Worm (Caenorhabditis elegans) whole organism, L3 larva: ENCODE measurements around the gene miro-1.

Experiments
- ceh-16 ChIP-seq: sonication (generic microtip); optimal IDR thresholded peaks from 2 replicates; lab custom pipeline; 2017; ENCODE audit warnings: missing biosample characterization, missing genetic modification characterization
- ceh-28 ChIP-seq: fragments of 150-350 bp; optimal IDR thresholded peaks from 2 replicates; lab custom pipeline; 2014; ENCODE audit warnings: missing biosample characterization, missing genetic modification reagents, missing genetic modification characterization
- fkh-10 ChIP-seq: sonication (generic microtip); optimal IDR thresholded peaks from 2 replicates; lab custom pipeline; 2017; ENCODE audit warnings: missing biosample characterization, missing genetic modification reagents, missing genetic modification characterization
- fos-1 ChIP-seq: fragments of 150-350 bp; optimal IDR thresholded peaks from 2 replicates; lab custom pipeline; 2014; ENCODE audit warnings: missing biosample characterization, missing genetic modification characterization
- nfya-1 ChIP-seq: sonication (generic microtip); optimal IDR thresholded peaks from 2 replicates; lab custom pipeline; 2017; ENCODE audit warnings: missing genetic modification characterization, mild to moderate bottlenecking, missing compliant biosample characterization, antibody characterized with exemption, moderate library complexity; ENCODE audit not compliant: insufficient read depth
- nhr-11 ChIP-seq: fragments of 150-350 bp; optimal IDR thresholded peaks from 2 replicates; lab custom pipeline; 2014; ENCODE audit warnings: missing biosample characterization, missing genetic modification characterization
- nhr-77 ChIP-seq: fragments of 150-350 bp; optimal IDR thresholded peaks from 2 replicates; lab custom pipeline; 2014; ENCODE audit warnings: missing biosample characterization, missing genetic modification characterization
- snpc-4 ChIP-seq: fragments of 150-350 bp; optimal IDR thresholded peaks from 2 replicates; lab custom pipeline; 2014; ENCODE audit warnings: missing biosample characterization, missing genetic modification characterization
- unc-39 ChIP-seq: sonication (generic microtip); optimal IDR thresholded peaks from 4 replicates; lab custom pipeline; 2017; ENCODE audit warnings: missing biosample characterization, missing genetic modification characterization
- zag-1 ChIP-seq: fragments of 150-350 bp; optimal IDR thresholded peaks from 2 replicates; lab custom pipeline; 2014; ENCODE audit warnings: missing biosample characterization, missing genetic modification characterization

ce11 chrIV:4745422-4745821 lies 29.8 kb upstream of the miro-1 start, which contains the start of gene timm-17B.1:
- TF ChIP-seq nhr-77 (tag; lab: Kevin White, UChicago): no peak
- TF ChIP-seq ceh-16 (tag; lab: Kevin White, UChicago): no peak
- no peak for TF ChIP-seq fos-1 (tag; lab: Kevin White, UChicago)
- peak; percentile 81 for TF ChIP-seq nfya-1 (tag; lab: Kevin White, UChicago)
- no peak for TF ChIP-seq nhr-11 (tag; lab: Kevin White, UChicago)
- no peak for TF ChIP-seq zag-1 (tag; lab: Kevin White, UChicago)
- TF ChIP-seq snpc-4 (tag; lab: Kevin White, UChicago): peak; percentile 29
- no peak for TF ChIP-seq fkh-10
- TF ChIP-seq ceh-28 (tag; lab: Kevin White, UChicago): peak; percentile 57
- TF ChIP-seq unc-39 (tag; lab: Kevin White, UChicago): no peak
